Fruit fly (Drosophila melanogaster): ENCODE results near the gene rdx.

rdx gene

DNA sequence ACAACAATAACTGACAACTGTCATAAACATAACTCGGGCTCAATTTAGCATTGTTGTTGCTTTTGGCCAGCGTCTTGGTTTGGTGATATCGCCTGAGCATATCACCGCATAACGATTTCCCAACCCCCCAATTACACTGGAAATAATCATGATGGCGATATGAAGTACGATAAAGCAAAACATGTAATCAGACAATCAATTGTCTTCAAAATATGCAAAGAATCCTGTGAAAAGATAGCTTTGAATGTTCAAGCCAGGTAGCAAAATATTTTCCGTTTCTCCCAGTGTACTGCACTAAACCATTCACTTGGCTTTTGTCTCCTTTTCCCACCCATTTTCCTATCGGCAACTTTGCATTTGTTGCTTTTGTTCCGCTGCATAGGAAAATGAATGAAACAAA, 32.3 kb downstream of the rdx start (continued):
- no peak for TF ChIP-seq CG11398 (GFP tag; optimal IDR thresholded peaks at IDR 0.05)
- no peak for TF ChIP-seq dan (GFP tag; IDR thresholded peaks at IDR 0.05)
- TF ChIP-seq cwo (GFP tag; optimal IDR thresholded peaks at IDR 0.05), result peak; percentile 41
- TF ChIP-seq CG8290 (GFP tag; optimal IDR thresholded peaks at IDR 0.05), result no peak
- TF ChIP-seq CG8290 (tag; optimal IDR thresholded peaks at IDR 0.05), result peak in 1 of 2 experiments; percentile 58
- peak; percentile 24 for TF ChIP-seq az2 (GFP tag; optimal IDR thresholded peaks at IDR 0.05)
- TF ChIP-seq CG8924 (tag; optimal IDR thresholded peaks at IDR 0.05), result peak; percentile 26
- peak; percentile 56 for TF ChIP-seq fd64A (GFP tag; optimal IDR thresholded peaks at IDR 0.05)
- TF ChIP-seq bcd (GFP tag; optimal IDR thresholded peaks at IDR 0.05), result peak; percentile 70
- peak; percentile 65 for TF ChIP-seq CG17186 (GFP tag; optimal IDR thresholded peaks at IDR 0.05)
- TF ChIP-seq kay (GFP tag; optimal IDR thresholded peaks at IDR 0.05), result no peak
- no peak for TF ChIP-seq tx (GFP tag; optimal IDR thresholded peaks at IDR 0.05)
- TF ChIP-seq crc (GFP tag; optimal IDR thresholded peaks at IDR 0.05), result no peak
- TF ChIP-seq h (optimal IDR thresholded peaks at IDR 0.05), result no peak
- peak; percentile 35 for TF ChIP-seq CG31365 (tag; optimal IDR thresholded peaks at IDR 0.05)
- TF ChIP-seq Xrp1 (GFP tag; IDR thresholded peaks at IDR 0.05), result peak; percentile 61; the same call in 1 of the 2 replicates
- no peak for TF ChIP-seq Dip2 (GFP tag; IDR thresholded peaks at IDR 0.05)
- TF ChIP-seq CG6254 (GFP tag; optimal IDR thresholded peaks at IDR 0.05), result peak; percentile 66
- TF ChIP-seq Hr51 (GFP tag; optimal IDR thresholded peaks at IDR 0.05), result peak in 1 of 2 experiments; percentile 55
- no peak for TF ChIP-seq CG3065 (GFP tag; optimal IDR thresholded peaks at IDR 0.05)
- 0 out of 2 replicates have a peak, but pooled peaks have one; percentile 33 for TF ChIP-seq seq (GFP tag; IDR thresholded peaks at IDR 0.05)
- TF ChIP-seq CG13287 (GFP tag; IDR thresholded peaks at IDR 0.05; ENCODE audit: partially characterized antibody), result no peak
- no peak for TF ChIP-seq Atf-2 (GFP tag; optimal IDR thresholded peaks at IDR 0.05)
- no peak for TF ChIP-seq dmrt11E (tag; optimal IDR thresholded peaks at IDR 0.05)
- TF ChIP-seq CG3281 (GFP tag; optimal IDR thresholded peaks at IDR 0.05), result peak; percentile 48
- 0 out of 2 replicates have a peak, but pooled peaks have one; percentile 36 for TF ChIP-seq CG5953 (GFP tag; IDR thresholded peaks at IDR 0.05)
- peak; percentile 8 for TF ChIP-seq CG12391 (tag; optimal IDR thresholded peaks at IDR 0.05)
- peak; percentile 40 for TF ChIP-seq Max (GFP tag; optimal IDR thresholded peaks at IDR 0.05)
- TF ChIP-seq pfk (GFP tag; optimal IDR thresholded peaks at IDR 0.05), result no peak
- TF ChIP-seq btn (GFP tag; optimal IDR thresholded peaks at IDR 0.05), result peak; percentile 44
- TF ChIP-seq CG17359 (tag; optimal IDR thresholded peaks at IDR 0.05), result peak; percentile 94
- TF ChIP-seq Gug (GFP tag; IDR thresholded peaks at IDR 0.05), result no peak
- TF ChIP-seq stc (GFP tag; IDR thresholded peaks at IDR 0.05), result peak; percentile 74
- peak in 1 of 2 experiments; percentile 89 for TF ChIP-seq eve (GFP tag; optimal IDR thresholded peaks at IDR 0.05)
- TF ChIP-seq Atf3 (GFP tag; optimal IDR thresholded peaks at IDR 0.05), result no peak
- TF ChIP-seq caup (GFP tag; optimal IDR thresholded peaks at IDR 0.05; ENCODE audit: severe bottlenecking), result peak; percentile 23
- TF ChIP-seq row (GFP tag; IDR thresholded peaks at IDR 0.05), result peak; percentile 34; the same call in 2 of the 3 replicates
- peak; percentile 30; the same call in 1 of the 2 replicates for TF ChIP-seq CG31441 (GFP tag; IDR thresholded peaks at IDR 0.05)
- TF ChIP-seq br (optimal IDR thresholded peaks at IDR 0.05), result no peak
- TF ChIP-seq Six4 (GFP tag; optimal IDR thresholded peaks at IDR 0.05), result peak; percentile 57
- TF ChIP-seq CG11695 (GFP tag; IDR thresholded peaks at IDR 0.05), result no peak
- TF ChIP-seq CoRest (tag; optimal IDR thresholded peaks at IDR 0.05), result no peak
- 0 out of 2 replicates have a peak, but pooled peaks have one; percentile 21 for TF ChIP-seq MBD-R2 (GFP tag; IDR thresholded peaks at IDR 0.05)
- peak; percentile 75 for TF ChIP-seq CG2678 (tag; optimal IDR thresholded peaks at IDR 0.05)
- TF ChIP-seq CG13624 (GFP tag; optimal IDR thresholded peaks at IDR 0.05), result peak; percentile 10
- no peak for TF ChIP-seq Doc2 (GFP tag; IDR thresholded peaks at IDR 0.05)
- TF ChIP-seq CG17912 (GFP tag; optimal IDR thresholded peaks at IDR 0.05), result no peak
- peak; percentile 64; the same call in 1 of the 2 replicates for TF ChIP-seq CG10959 (GFP tag; IDR thresholded peaks at IDR 0.05)
- TF ChIP-seq amos (GFP tag; IDR thresholded peaks at IDR 0.05; ENCODE audit: partially characterized antibody), result no peak
- peak in 1 of 2 experiments; percentile 65 for TF ChIP-seq Pdp1 (GFP tag; optimal IDR thresholded peaks at IDR 0.05)
- no peak for TF ChIP-seq CG2129 (GFP tag; IDR thresholded peaks at IDR 0.05; ENCODE audit: partially characterized antibody)

Measured in whole organism, embryonic.